Worm (Caenorhabditis elegans) whole organism, young adult: Measurements from ENCODE around the gene gst-34.

Experiments
- B0019.2 ChIP-seq: fragments of 200-800 bp; sonication (Bioruptor generic); conservative IDR thresholded peaks from 2 replicates; pipeline ENCODE4 v1.3.6; 2022; ENCODE audit warnings: missing genetic modification reagents, missing genetic modification characterization, missing compliant biosample characterization
- B0261.1 ChIP-seq: sonication (generic microtip); optimal IDR thresholded peaks from 2 replicates; lab custom pipeline; 2016; ENCODE audit warnings: mild to moderate bottlenecking, missing genetic modification characterization, moderate library complexity, missing compliant biosample characterization
- D2030.7 ChIP-seq: fragments of 200-800 bp; sonication (Bioruptor generic); IDR thresholded peaks from 2 replicates; pipeline ENCODE4 v1.3.6; 2022; ENCODE audit warnings: missing genetic modification reagents, missing genetic modification characterization, missing compliant biosample characterization
- F33H1.4 ChIP-seq: fragments of 200-800 bp; sonication (Bioruptor generic); IDR thresholded peaks from 2 replicates; pipeline ENCODE4 v1.3.6; 2022; ENCODE audit warnings: missing genetic modification reagents, missing genetic modification characterization, missing compliant biosample characterization
- F39B2.1 ChIP-seq: fragments of 200-800 bp; sonication (Bioruptor generic); IDR thresholded peaks from 2 replicates; pipeline ENCODE4 v1.3.6; 2022; ENCODE audit warnings: missing genetic modification reagents, missing genetic modification characterization, missing compliant biosample characterization
- F52B5.7 ChIP-seq: sonication (generic microtip); optimal IDR thresholded peaks from 2 replicates; lab custom pipeline; 2016; ENCODE audit warnings: mild to moderate bottlenecking, missing genetic modification characterization, missing compliant biosample characterization
- F57A8.1 ChIP-seq: fragments of 200-800 bp; sonication (Bioruptor generic); optimal IDR thresholded peaks from 2 replicates; lab custom pipeline; 2018; ENCODE audit warnings: mild to moderate bottlenecking, missing genetic modification characterization, moderate library complexity, missing compliant biosample characterization
- T07F8.4 ChIP-seq: sonication (generic microtip); optimal IDR thresholded peaks from 2 replicates; lab custom pipeline; 2016; ENCODE audit warnings: mild to moderate bottlenecking, missing genetic modification characterization, moderate library complexity, missing compliant biosample characterization
- Y95B8A.8 ChIP-seq: fragments of 200-800 bp; sonication (Bioruptor generic); IDR thresholded peaks from 2 replicates; pipeline ENCODE4 v1.3.6; 2022; ENCODE audit warnings: missing genetic modification reagents, missing genetic modification characterization, missing compliant biosample characterization
- ZK185.1 ChIP-seq: sonication (generic microtip); optimal IDR thresholded peaks from 2 replicates; lab custom pipeline; 2016; ENCODE audit warnings: mild to moderate bottlenecking, missing genetic modification characterization, missing compliant biosample characterization; ENCODE audit not compliant: poor library complexity, severe bottlenecking
- akir-1 ChIP-seq: fragments of 200-800 bp; sonication (Bioruptor generic); optimal IDR thresholded peaks from 2 replicates; lab custom pipeline; 2018; ENCODE audit warnings: mild to moderate bottlenecking, missing genetic modification characterization, moderate library complexity, missing compliant biosample characterization
- aptf-2 ChIP-seq: fragments of 200-800 bp; sonication (Bioruptor generic); conservative IDR thresholded peaks from 2 replicates; pipeline ENCODE4 v1.3.6; 2022; ENCODE audit warnings: missing genetic modification reagents, missing genetic modification characterization, missing compliant biosample characterization
- ceh-27 ChIP-seq: fragments of 200-800 bp; sonication (Bioruptor generic); optimal IDR thresholded peaks from 2 replicates; lab custom pipeline; 2018; ENCODE audit warnings: mild to moderate bottlenecking, missing genetic modification characterization, moderate library complexity, missing compliant biosample characterization
- ceh-79 ChIP-seq: sonication (generic microtip); optimal IDR thresholded peaks from 2 replicates; lab custom pipeline; 2017; ENCODE audit warnings: mild to moderate bottlenecking, missing genetic modification characterization, missing compliant biosample characterization
- ceh-91 ChIP-seq: fragments of 200-800 bp; sonication (Bioruptor generic); IDR thresholded peaks from 2 replicates; pipeline ENCODE4 v1.3.6; 2022; ENCODE audit warnings: missing genetic modification reagents, missing genetic modification characterization, missing compliant biosample characterization
- chd-7 ChIP-seq: sonication (generic microtip); optimal IDR thresholded peaks from 2 replicates; lab custom pipeline; 2016; ENCODE audit warnings: mild to moderate bottlenecking, missing genetic modification characterization, moderate library complexity, missing compliant biosample characterization
- die-1 ChIP-seq: sonication (generic microtip); optimal IDR thresholded peaks from 2 replicates; lab custom pipeline; 2016; ENCODE audit warnings: missing genotype, mild to moderate bottlenecking, missing genetic modification characterization, missing compliant biosample characterization
- dpl-1 ChIP-seq: fragments of 150-350 bp; optimal IDR thresholded peaks from 2 replicates; lab custom pipeline; 2014; ENCODE audit warnings: missing biosample characterization, missing genetic modification reagents, missing genetic modification characterization
- egl-18 ChIP-seq: fragments of 200-800 bp; sonication (Bioruptor generic); IDR thresholded peaks from 2 replicates; pipeline ENCODE4 v1.3.6; 2022; ENCODE audit warnings: missing genetic modification reagents, missing genetic modification characterization, missing compliant biosample characterization
- hlh-26 ChIP-seq: fragments of 200-800 bp; sonication (Bioruptor generic); conservative IDR thresholded peaks from 2 replicates; pipeline ENCODE4 v1.3.6; 2022; ENCODE audit warnings: missing genetic modification reagents, missing genetic modification characterization, missing compliant biosample characterization
- hrde-1 ChIP-seq: sonication (generic microtip); optimal IDR thresholded peaks from 2 replicates; lab custom pipeline; 2016; ENCODE audit warnings: missing genetic modification characterization, mild to moderate bottlenecking, missing compliant biosample characterization, moderate library complexity, missing genotype, missing genetic modification reagents, borderline replicate concordance
- hsf-1 ChIP-seq: fragments of 200-800 bp; sonication (Bioruptor generic); IDR thresholded peaks from 2 replicates; pipeline ENCODE4 v1.3.6; 2022; ENCODE audit warnings: missing genetic modification reagents, missing genetic modification characterization, missing compliant biosample characterization
- let-526 ChIP-seq: fragments of 200-800 bp; sonication (Bioruptor generic); IDR thresholded peaks from 2 replicates; pipeline ENCODE4 v1.3.6; 2022; ENCODE audit warnings: missing genetic modification reagents, missing genetic modification characterization, missing compliant biosample characterization
- let-607 ChIP-seq, 2 experiments: fragments of 200-800 bp in 1 of 2; sonication (Bioruptor generic) in 1 of 2; sonication (generic microtip) in 1 of 2; optimal IDR thresholded peaks; 2 replicates each; lab custom pipeline; 2016 to 2018; ENCODE audit warnings: mild to moderate bottlenecking in 2 of 2, missing compliant biosample characterization in 2 of 2, missing genetic modification characterization in 2 of 2, moderate library complexity in 2 of 2, missing genotype in 1 of 2
- lin-35 ChIP-seq, 3 experiments: fragments of 150-350 bp in 2 of 3; sonication (generic microtip) in 1 of 3; optimal IDR thresholded peaks; 2 replicates each; lab custom pipeline; 2014 to 2018; ENCODE audit warnings: missing biosample characterization in 3 of 3, missing genetic modification characterization in 3 of 3, missing genetic modification reagents in 3 of 3
- lsl-1 ChIP-seq: fragments of 200-800 bp; sonication (Bioruptor generic); optimal IDR thresholded peaks from 2 replicates; lab custom pipeline; 2018; ENCODE audit warnings: mild to moderate bottlenecking, missing genetic modification characterization, moderate library complexity, missing compliant biosample characterization
- lsy-27 ChIP-seq: sonication (generic microtip); optimal IDR thresholded peaks from 2 replicates; lab custom pipeline; 2017; ENCODE audit warnings: missing genetic modification characterization, mild to moderate bottlenecking, missing compliant biosample characterization, antibody characterized with exemption, missing genotype, borderline replicate concordance; ENCODE audit not compliant: insufficient read depth
- mcd-1 ChIP-seq: fragments of 200-800 bp; sonication (Bioruptor generic); IDR thresholded peaks from 2 replicates; pipeline ENCODE4 v1.3.6; 2022; ENCODE audit warnings: missing genetic modification reagents, missing genetic modification characterization, missing compliant biosample characterization
- mxl-1 ChIP-seq: sonication (generic microtip); optimal IDR thresholded peaks from 2 replicates; lab custom pipeline; 2016; ENCODE audit warnings: missing genetic modification characterization, missing compliant biosample characterization
- nhr-120 ChIP-seq: fragments of 200-800 bp; sonication (Bioruptor generic); IDR thresholded peaks from 2 replicates; pipeline ENCODE4 v1.3.6; 2022; ENCODE audit warnings: missing genetic modification characterization, missing compliant biosample characterization
- nhr-80 ChIP-seq: sonication (generic microtip); optimal IDR thresholded peaks from 2 replicates; lab custom pipeline; 2016; ENCODE audit warnings: missing genetic modification characterization, missing compliant biosample characterization
- rec-8 ChIP-seq, 2 experiments: sonication (generic microtip); optimal IDR thresholded peaks; 2 replicates each; lab custom pipeline; 2016; ENCODE audit warnings: mild to moderate bottlenecking in 2 of 2, missing genetic modification characterization in 2 of 2, missing genetic modification reagents in 2 of 2, missing genotype in 2 of 2, missing biosample characterization in 1 of 2, missing compliant biosample characterization in 1 of 2, moderate library complexity in 1 of 2
- repo-1 ChIP-seq: sonication (generic microtip); optimal IDR thresholded peaks from 2 replicates; lab custom pipeline; 2017; ENCODE audit warnings: mild to moderate bottlenecking, missing genetic modification characterization, missing compliant biosample characterization
- snpc-3.4 ChIP-seq: sonication (generic microtip); optimal IDR thresholded peaks from 2 replicates; lab custom pipeline; 2017; ENCODE audit warnings: missing genetic modification characterization, mild to moderate bottlenecking, missing compliant biosample characterization, antibody characterized with exemption, moderate library complexity, missing genotype, missing genetic modification reagents
- sptf-2 ChIP-seq: fragments of 200-800 bp; sonication (Bioruptor generic); optimal IDR thresholded peaks from 2 replicates; lab custom pipeline; 2018; ENCODE audit warnings: mild to moderate bottlenecking, missing genetic modification characterization, missing compliant biosample characterization
- tbp1 ChIP-seq: fragments of 200-800 bp; sonication (Bioruptor generic); optimal IDR thresholded peaks from 2 replicates; lab custom pipeline; 2018; ENCODE audit warnings: mild to moderate bottlenecking, missing genetic modification characterization, missing compliant biosample characterization
- xnd-1 ChIP-seq: sonication (generic microtip); optimal IDR thresholded peaks from 2 replicates; lab custom pipeline; 2016; ENCODE audit warnings: missing genotype, missing genetic modification reagents, missing genetic modification characterization, missing compliant biosample characterization
- zfh-2 ChIP-seq: fragments of 200-800 bp; sonication (Bioruptor generic); conservative IDR thresholded peaks from 2 replicates; pipeline ENCODE4 v1.3.6; 2022; ENCODE audit warnings: missing genetic modification reagents, missing genetic modification characterization, missing compliant biosample characterization
- zim-3 ChIP-seq: sonication (generic microtip); optimal IDR thresholded peaks from 2 replicates; lab custom pipeline; 2017; ENCODE audit warnings: mild to moderate bottlenecking, missing genetic modification characterization, moderate library complexity, missing compliant biosample characterization
- ztf-6 ChIP-seq: fragments of 200-800 bp; sonication (Bioruptor generic); IDR thresholded peaks from 2 replicates; pipeline ENCODE4 v1.3.6; 2022; ENCODE audit warnings: missing genetic modification reagents, missing genetic modification characterization, missing compliant biosample characterization

gst-34 gene

DNA sequence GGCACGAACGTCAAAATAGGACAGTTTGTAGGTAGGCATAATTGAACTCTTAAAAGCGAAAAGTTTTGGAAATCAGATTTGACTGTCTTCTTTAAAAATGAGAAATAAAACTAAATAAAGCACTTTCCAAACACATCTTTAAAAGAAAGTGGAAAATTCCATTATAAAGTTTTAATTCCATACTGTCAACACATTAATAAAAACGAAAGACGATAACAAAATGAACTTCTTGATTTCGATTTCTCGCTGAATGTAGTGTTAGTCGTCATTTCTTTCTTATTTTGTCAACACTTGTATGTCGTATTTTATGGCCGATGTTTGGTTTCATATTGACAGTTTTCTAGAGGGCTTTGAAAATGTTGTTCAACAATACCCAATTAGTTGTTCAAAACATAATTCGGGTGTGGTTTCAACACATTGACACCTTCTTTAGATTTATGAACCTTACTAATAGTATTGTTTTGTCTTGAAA is 13.2 kb downstream of the gst-34 start, which contains the start of gene gst-29:
Gene gst-29, minus strand, starts transcription at position 51 of the 472 bp plus-strand sequence.
- TF ChIP-seq nhr-80 (tag; lab: Kevin White, UChicago) (peak; percentile 25), F52B5.7 (tag; lab: Kevin White, UChicago) (no peak)

DNA sequence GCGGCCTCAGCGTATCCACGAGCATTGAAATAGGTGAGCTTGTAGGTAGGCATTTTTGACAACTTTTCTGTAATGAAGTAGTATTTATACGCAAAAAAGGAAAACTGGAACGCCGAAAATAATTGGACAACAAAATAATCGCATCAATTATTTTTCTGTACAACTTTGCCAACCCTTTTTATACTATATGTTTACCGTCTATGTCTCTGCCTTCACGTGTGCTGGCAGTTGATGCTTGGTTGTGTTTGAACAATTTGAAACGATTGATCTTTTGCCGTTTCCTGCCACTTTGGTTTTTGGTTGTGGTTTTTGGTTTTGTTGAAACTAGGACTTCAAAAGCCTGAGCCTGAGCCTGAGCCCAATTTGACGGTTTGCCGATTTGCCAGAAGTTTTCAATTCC is 15.7 kb downstream of the gst-34 start, which contains the start of gene gst-28:
Gene gst-28, minus strand, starts transcription at position 238 of the 400 bp plus-strand sequence.
- TF ChIP-seq lsy-27 (tag; lab: Kevin White, UChicago) = no peak
- TF ChIP-seq nhr-80 (tag; lab: Kevin White, UChicago) = peak; percentile 17
- TF ChIP-seq Y95B8A.8 (GFP tag; lab: Robert Waterston, UW) = no peak
- TF ChIP-seq nhr-120 (GFP tag; lab: Robert Waterston, UW) = no peak
- no peak for TF ChIP-seq rec-8 (tag; optimal IDR thresholded peaks at IDR 0.05; lab: Kevin White, UChicago)

DNA sequence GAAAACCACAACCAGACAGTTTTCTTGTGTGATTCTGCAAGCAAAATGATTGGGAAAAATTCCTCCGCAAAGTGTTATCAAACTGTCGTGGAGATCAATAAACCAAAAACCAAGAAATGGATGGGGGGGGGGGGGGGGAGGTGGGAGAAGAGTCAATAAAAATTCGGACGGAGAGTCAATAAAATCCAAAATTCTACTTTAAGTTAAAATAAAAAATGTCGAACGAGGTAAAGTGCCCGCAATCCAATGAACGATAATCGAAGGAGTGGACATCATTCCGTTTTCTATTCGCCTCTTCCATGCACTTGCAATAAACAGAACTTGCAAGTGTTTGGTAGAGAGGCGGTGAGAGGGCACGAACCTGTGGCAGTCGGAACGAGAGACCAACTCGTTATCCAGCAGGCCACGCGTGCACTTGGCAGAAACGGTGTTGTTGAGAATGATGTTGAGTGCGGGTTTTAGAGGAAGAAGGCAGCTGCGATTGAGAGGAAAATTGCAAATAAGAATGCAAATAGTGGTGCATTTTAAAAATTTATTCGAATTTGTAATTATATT is 17.3 kb downstream of the gst-34 start, which contains the start of gene gst-27:
Gene gst-27, minus strand, starts transcription at position 51 of the 555 bp plus-strand sequence.
- peak; percentile 87 for TF ChIP-seq mxl-1 (tag; lab: Kevin White, UChicago)
- 0 out of 2 replicates have a peak, but pooled peaks have one; percentile 35 for TF ChIP-seq F33H1.4
- no peak for TF ChIP-seq xnd-1 (tag; lab: Kevin White, UChicago)
- TF ChIP-seq aptf-2 = no peak
- TF ChIP-seq die-1 (tag; lab: Kevin White, UChicago) = peak; percentile 95
- TF ChIP-seq F57A8.1 (GFP tag; lab: Kevin White, UChicago) = no peak
- TF ChIP-seq hlh-26 (GFP tag; lab: Robert Waterston, UW) = no peak
- TF ChIP-seq lsl-1 = peak; percentile 57
- peak; percentile 97 for TF ChIP-seq tbp1 (GFP tag; lab: Kevin White, UChicago)
- peak; percentile 86 for TF ChIP-seq zfh-2
- peak; percentile 23 for TF ChIP-seq akir-1
- TF ChIP-seq F39B2.1 (GFP tag; lab: Robert Waterston, UW) = no peak
- peak; percentile 54; the same call in 1 of the 2 replicates for TF ChIP-seq ztf-6 (GFP tag; lab: Robert Waterston, UW)
- 0 out of 2 replicates have a peak, but pooled peaks have one; percentile 72 for TF ChIP-seq nhr-120 (GFP tag; lab: Robert Waterston, UW)
- peak; percentile 79 for TF ChIP-seq hrde-1 (tag; lab: Kevin White, UChicago)
- peak; percentile 98 for TF ChIP-seq D2030.7 (GFP tag; lab: Robert Waterston, UW)
- TF ChIP-seq rec-8 (tag; optimal IDR thresholded peaks at IDR 0.05; lab: Kevin White, UChicago) = peak; percentile 70 to 83
- peak; percentile 93 for TF ChIP-seq chd-7 (tag; lab: Kevin White, UChicago)
- peak; percentile 73 for TF ChIP-seq sptf-2 (GFP tag; lab: Kevin White, UChicago)
- peak; percentile 72; the same call in 1 of the 2 replicates for TF ChIP-seq let-526 (GFP tag; lab: Robert Waterston, UW)
- TF ChIP-seq ceh-79 = peak; percentile 64
- TF ChIP-seq let-607 (tag; optimal IDR thresholded peaks at IDR 0.05; lab: Kevin White, UChicago) = peak; percentile 24 to 56
- TF ChIP-seq nhr-80 (tag; lab: Kevin White, UChicago) = peak; percentile 69
- peak; percentile 83 for TF ChIP-seq snpc-3.4
- no peak for TF ChIP-seq egl-18 (GFP tag; lab: Robert Waterston, UW)
- TF ChIP-seq ceh-27 (GFP tag; lab: Kevin White, UChicago) = peak; percentile 94
- no peak for TF ChIP-seq Y95B8A.8 (GFP tag; lab: Robert Waterston, UW)
- peak in 1 of 3 experiments; percentile 86 for TF ChIP-seq lin-35 (GFP tag; optimal IDR thresholded peaks at IDR 0.05; lab: Kevin White, UChicago)
- peak; percentile 41 for TF ChIP-seq dpl-1 (GFP tag; lab: Kevin White, UChicago)
- TF ChIP-seq hsf-1 (GFP tag; lab: Robert Waterston, UW) = peak; percentile 72
- TF ChIP-seq ceh-91 = 0 out of 2 replicates have a peak, but pooled peaks have one; percentile 21
- 0 out of 2 replicates have a peak, but pooled peaks have one; percentile 28 for TF ChIP-seq B0019.2 (GFP tag; lab: Robert Waterston, UW)
- TF ChIP-seq B0261.1 (tag; lab: Kevin White, UChicago) = peak; percentile 89
- peak; percentile 89 for TF ChIP-seq T07F8.4 (tag; lab: Kevin White, UChicago)
- TF ChIP-seq mcd-1 = peak; percentile 77
- TF ChIP-seq ZK185.1 (tag; lab: Kevin White, UChicago) = peak; percentile 95
- TF ChIP-seq zim-3 (tag; lab: Kevin White, UChicago) = peak; percentile 92
- peak; percentile 76 for TF ChIP-seq repo-1 (tag; lab: Kevin White, UChicago)
